Fruit fly (Drosophila melanogaster): Measurements from ENCODE around the gene Septin4.

The Septin4 gene

dm6 chrX:16637594-16638485 lies 57.1 kb downstream of the Septin4 start, which contains the start of gene RpS19a (continued):
- peak; percentile 62 for TF ChIP-seq Jarid2 (GFP tag; optimal IDR thresholded peaks at IDR 0.05)
- peak; percentile 44 for TF ChIP-seq fd96Cb (tag; optimal IDR thresholded peaks at IDR 0.05)
- peak; percentile 84 for TF ChIP-seq CG32532 (GFP tag; IDR thresholded peaks at IDR 0.05)
- TF ChIP-seq CG13123 (GFP tag; optimal IDR thresholded peaks at IDR 0.05): peak; percentile 91
- peak; percentile 36 for TF ChIP-seq Atf-2 (GFP tag; optimal IDR thresholded peaks at IDR 0.05)
- TF ChIP-seq CG13775 (GFP tag; optimal IDR thresholded peaks at IDR 0.05): peak; percentile 86
- TF ChIP-seq CG6854 (GFP tag; optimal IDR thresholded peaks at IDR 0.05): peak; percentile 80
- no peak for TF ChIP-seq fru (optimal IDR thresholded peaks at IDR 0.05)
- peak; percentile 89 for TF ChIP-seq CG17328 (GFP tag; IDR thresholded peaks at IDR 0.05)
- 0 out of 2 replicates have a peak, but pooled peaks have one; percentile 33 for TF ChIP-seq klu (GFP tag; IDR thresholded peaks at IDR 0.05)
- peak; percentile 74; the same call in 1 of the 3 replicates for TF ChIP-seq CG2199 (GFP tag; IDR thresholded peaks at IDR 0.05)
- TF ChIP-seq CG6654 (GFP tag; optimal IDR thresholded peaks at IDR 0.05): peak; percentile 55
- TF ChIP-seq fu2 (GFP tag; optimal IDR thresholded peaks at IDR 0.05): peak; percentile 34
- no peak for TF ChIP-seq Tbp (GFP tag; optimal IDR thresholded peaks at IDR 0.05)
- TF ChIP-seq ase (GFP tag; IDR thresholded peaks at IDR 0.05): peak; percentile 73; the same call in 2 of the 3 replicates
- no peak for TF ChIP-seq h (optimal IDR thresholded peaks at IDR 0.05)
- TF ChIP-seq CG1602 (GFP tag; optimal IDR thresholded peaks at IDR 0.05): no peak
- TF ChIP-seq CG6765 (GFP tag; optimal IDR thresholded peaks at IDR 0.05): peak; percentile 89
- TF ChIP-seq HLH4C (GFP tag; IDR thresholded peaks at IDR 0.05; ENCODE audit: partially characterized antibody): 0 out of 3 replicates have a peak, but pooled peaks have one; percentile 58
- no peak for TF ChIP-seq usp (GFP tag; optimal IDR thresholded peaks at IDR 0.05)
- TF ChIP-seq CG43689 (GFP tag; IDR thresholded peaks at IDR 0.05): peak; percentile 68; the same call in 1 of the 2 replicates
- TF ChIP-seq Hmr (GFP tag; optimal IDR thresholded peaks at IDR 0.05): peak; percentile 88
- peak; percentile 53 for TF ChIP-seq CG1647 (GFP tag; optimal IDR thresholded peaks at IDR 0.05)
- TF ChIP-seq unpg (GFP tag; optimal IDR thresholded peaks at IDR 0.05): peak; percentile 66
- peak; percentile 88 for TF ChIP-seq chm (GFP tag; IDR thresholded peaks at IDR 0.05)
- TF ChIP-seq CG7745 (tag; optimal IDR thresholded peaks at IDR 0.05): peak; percentile 55
- TF ChIP-seq Dbx (GFP tag; IDR thresholded peaks at IDR 0.05): peak; percentile 66
- no peak for TF ChIP-seq CG1792 (GFP tag; optimal IDR thresholded peaks at IDR 0.05)
- peak; percentile 63 for TF ChIP-seq CG12299 (tag; optimal IDR thresholded peaks at IDR 0.05)
- TF ChIP-seq dpn (GFP tag; optimal IDR thresholded peaks at IDR 0.05): peak; percentile 19 to 52
- no peak for TF ChIP-seq psq (GFP tag; optimal IDR thresholded peaks at IDR 0.05)
- peak; percentile 49 for TF ChIP-seq nmo (GFP tag; optimal IDR thresholded peaks at IDR 0.05)
- no peak for TF ChIP-seq hbn (GFP tag; IDR thresholded peaks at IDR 0.05; ENCODE audit: partially characterized antibody)
- TF ChIP-seq Opbp (GFP tag; IDR thresholded peaks at IDR 0.05; ENCODE audit: partially characterized antibody): peak; percentile 99
- peak; percentile 96 for TF ChIP-seq CG34376 (GFP tag; optimal IDR thresholded peaks at IDR 0.05)
- peak; percentile 60; the same call in 1 of the 2 replicates for TF ChIP-seq CG7372 (GFP tag; IDR thresholded peaks at IDR 0.05)
- peak; percentile 7 for TF ChIP-seq CG12236 (GFP tag; optimal IDR thresholded peaks at IDR 0.05)
- peak; percentile 7 to 34 for TF ChIP-seq Pdp1 (GFP tag; optimal IDR thresholded peaks at IDR 0.05)
- TF ChIP-seq CG5180 (GFP tag; optimal IDR thresholded peaks at IDR 0.05): peak; percentile 73
- peak; percentile 15 for TF ChIP-seq CG8290 (GFP tag; optimal IDR thresholded peaks at IDR 0.05)
- peak; percentile 78 to 79 for TF ChIP-seq CG8290 (tag; optimal IDR thresholded peaks at IDR 0.05)
- TF ChIP-seq croc (GFP tag; conservative IDR thresholded peaks at IDR 0.05): peak; percentile 34; the same call in 2 of the 3 replicates
- peak; percentile 64 for TF ChIP-seq CG10147 (GFP tag; optimal IDR thresholded peaks at IDR 0.05)
- peak; percentile 47; the same call in 1 of the 2 replicates for TF ChIP-seq bowl (GFP tag; IDR thresholded peaks at IDR 0.05)
- TF ChIP-seq Dp (GFP tag; optimal IDR thresholded peaks at IDR 0.05): peak; percentile 40
- TF ChIP-seq chinmo (GFP tag; IDR thresholded peaks at IDR 0.05; ENCODE audit: partially characterized antibody): no peak
- peak; percentile 55 for TF ChIP-seq exex (tag; optimal IDR thresholded peaks at IDR 0.05)
- peak; percentile 53 for TF ChIP-seq CG1832 (GFP tag; optimal IDR thresholded peaks at IDR 0.05)
- peak; percentile 62 for TF ChIP-seq CG30431 (GFP tag; optimal IDR thresholded peaks at IDR 0.05)

Data from whole organism, embryonic.